Fruit fly (Drosophila melanogaster) whole organism, embryonic: ENCODE measurements around the gene Rack1.

ENCODE experiments used
- B-H2 ChIP-seq: fragments of 200-800 bp; sonication (Bioruptor generic); optimal IDR thresholded peaks from 2 replicates; lab custom pipeline; 2018; ENCODE audit warnings: missing biosample characterization, mild to moderate bottlenecking, missing genetic modification characterization
- BtbVII ChIP-seq: fragments of 200-800 bp; sonication (Bioruptor generic); optimal IDR thresholded peaks from 3 replicates; lab custom pipeline; 2017; ENCODE audit warnings: missing biosample characterization, mild to moderate bottlenecking, missing genetic modification characterization
- CG1024 ChIP-seq: fragments of 200-800 bp; sonication (Bioruptor generic); IDR thresholded peaks from 2 replicates; pipeline ENCODE4 v1.3.6; 2022; ENCODE audit warnings: missing biosample characterization, missing genetic modification characterization
- CG11093 ChIP-seq: fragments of 200-800 bp; sonication (Bioruptor generic); IDR thresholded peaks from 3 replicates; pipeline ENCODE4 v1.3.6; 2022; ENCODE audit warnings: missing biosample characterization, missing genetic modification characterization
- CG1233 ChIP-seq: fragments of 200-800 bp; sonication (Bioruptor generic); optimal IDR thresholded peaks from 4 replicates; lab custom pipeline; 2018; ENCODE audit warnings: missing biosample characterization, mild to moderate bottlenecking, missing genetic modification characterization
- CG13894 ChIP-seq: fragments of 200-800 bp; sonication (Bioruptor generic); optimal IDR thresholded peaks from 3 replicates; lab custom pipeline; 2018; ENCODE audit warnings: missing biosample characterization, mild to moderate bottlenecking, missing genetic modification characterization, moderate library complexity
- CG15514 ChIP-seq: fragments of 200-800 bp; sonication (Bioruptor generic); optimal IDR thresholded peaks from 3 replicates; lab custom pipeline; 2017; ENCODE audit warnings: missing biosample characterization, missing genetic modification characterization, mild to moderate bottlenecking, moderate library complexity, missing genetic modification reagents
- CG17612 ChIP-seq: fragments of 200-800 bp; sonication (Bioruptor generic); IDR thresholded peaks from 2 replicates; pipeline ENCODE4 v1.3.6; 2022; ENCODE audit warnings: missing biosample characterization, missing genetic modification characterization
- CG32532 ChIP-seq: fragments of 200-800 bp; sonication (Bioruptor generic); IDR thresholded peaks from 2 replicates; pipeline ENCODE4 v1.3.6; 2022; ENCODE audit warnings: missing biosample characterization, missing genetic modification characterization
- CG6689 ChIP-seq: fragments of 200-800 bp; sonication (Bioruptor generic); IDR thresholded peaks from 2 replicates; pipeline ENCODE4 v1.3.6; 2022; ENCODE audit warnings: missing biosample characterization, missing genetic modification characterization
- CG6791 ChIP-seq: fragments of 200-800 bp; sonication (Bioruptor generic); IDR thresholded peaks from 3 replicates; pipeline ENCODE4 v1.3.6; 2022; ENCODE audit warnings: missing biosample characterization, missing genetic modification characterization; ENCODE audit not compliant: partially characterized antibody
- CG7556 ChIP-seq: fragments of 200-800 bp; sonication (Bioruptor generic); optimal IDR thresholded peaks from 2 replicates; lab custom pipeline; 2017; ENCODE audit warnings: missing biosample characterization, mild to moderate bottlenecking, missing genetic modification characterization
- CG8281 ChIP-seq: fragments of 200-800 bp; sonication (Bioruptor generic); optimal IDR thresholded peaks from 2 replicates; lab custom pipeline; 2018; ENCODE audit warnings: missing biosample characterization, mild to moderate bottlenecking, missing genetic modification characterization, moderate library complexity
- CG9437 ChIP-seq: fragments of 200-800 bp; sonication (Bioruptor generic); optimal IDR thresholded peaks from 2 replicates; lab custom pipeline; 2018; ENCODE audit warnings: missing biosample characterization, mild to moderate bottlenecking, missing genetic modification characterization
- CTCF ChIP-seq: fragments of 200-800 bp; sonication (Bioruptor generic); optimal IDR thresholded peaks from 2 replicates; lab custom pipeline; 2017; ENCODE audit warnings: missing biosample characterization, mild to moderate bottlenecking, missing genetic modification characterization, moderate library complexity
- D19A ChIP-seq: fragments of 200-800 bp; optimal IDR thresholded peaks from 3 replicates; lab custom pipeline; 2019; ENCODE audit warnings: missing biosample characterization, mild to moderate bottlenecking, missing genetic modification characterization, moderate library complexity
- Dad ChIP-seq: fragments of 200-800 bp; sonication (Bioruptor generic); optimal IDR thresholded peaks from 3 replicates; lab custom pipeline; 2016; ENCODE audit warnings: missing biosample characterization, missing genetic modification characterization
- Dip3 ChIP-seq: fragments of 200-800 bp; sonication (Bioruptor generic); optimal IDR thresholded peaks from 3 replicates; lab custom pipeline; 2016; ENCODE audit warnings: missing biosample characterization, missing genetic modification characterization
- Fer2 ChIP-seq: fragments of 200-800 bp; sonication (Bioruptor generic); optimal IDR thresholded peaks from 2 replicates; lab custom pipeline; 2018; ENCODE audit warnings: missing biosample characterization, mild to moderate bottlenecking, missing genetic modification characterization, moderate library complexity
- GATAe ChIP-seq: fragments of 200-800 bp; sonication (Bioruptor generic); conservative IDR thresholded peaks from 2 replicates; pipeline ENCODE4 v1.3.6; 2022; ENCODE audit warnings: missing biosample characterization, missing genetic modification characterization
- H15 ChIP-seq: fragments of 200-800 bp; sonication (Bioruptor generic); IDR thresholded peaks from 3 replicates; pipeline ENCODE4 v1.3.6; 2022; ENCODE audit warnings: missing biosample characterization, missing genetic modification characterization
- Hr39 ChIP-seq: fragments of >200 bp; optimal IDR thresholded peaks from 2 replicates; lab custom pipeline; 2017
- Med ChIP-seq: fragments of 200-800 bp; sonication (Bioruptor generic); peaks from one replicate; lab custom pipeline; 2016; ENCODE audit warnings: missing biosample characterization, missing genetic modification characterization, mild to moderate bottlenecking, inconsistent platforms, moderate library complexity
- Poxn ChIP-seq: fragments of 200-800 bp; sonication (Bioruptor generic); IDR thresholded peaks from 2 replicates; pipeline ENCODE4 v1.3.6; 2022; ENCODE audit warnings: missing biosample characterization, missing genetic modification characterization
- Rx ChIP-seq: fragments of 200-800 bp; sonication (Bioruptor generic); IDR thresholded peaks from 2 replicates; pipeline ENCODE4 v1.3.6; 2022; ENCODE audit warnings: missing biosample characterization, missing genetic modification characterization
- ap ChIP-seq: fragments of 200-800 bp; sonication (Bioruptor generic); IDR thresholded peaks from 2 replicates; pipeline ENCODE4 v1.3.6; 2022; ENCODE audit warnings: missing biosample characterization, missing genetic modification characterization
- bbx ChIP-seq: fragments of 200-800 bp; sonication (Bioruptor generic); IDR thresholded peaks from 2 replicates; pipeline ENCODE4 v1.3.6; 2022; ENCODE audit warnings: missing biosample characterization, missing genetic modification characterization; ENCODE audit not compliant: partially characterized antibody
- bcd ChIP-seq: fragments of 200-800 bp; sonication (Bioruptor generic); optimal IDR thresholded peaks from 2 replicates; lab custom pipeline; 2017; ENCODE audit warnings: missing biosample characterization, mild to moderate bottlenecking, missing genetic modification characterization
- btn ChIP-seq: fragments of 200-800 bp; sonication (Bioruptor generic); optimal IDR thresholded peaks from 2 replicates; lab custom pipeline; 2016; ENCODE audit warnings: missing biosample characterization, missing genetic modification characterization
- chm ChIP-seq: fragments of 200-800 bp; sonication (Bioruptor generic); IDR thresholded peaks from 2 replicates; pipeline ENCODE4 v1.3.6; 2022; ENCODE audit warnings: missing biosample characterization, missing genetic modification characterization
- crp ChIP-seq, 2 experiments: fragments of 200-800 bp; sonication (Bioruptor generic); optimal IDR thresholded peaks; 2 replicates in 1 of 2; 3 replicates in 1 of 2; lab custom pipeline; 2017; ENCODE audit warnings: missing biosample characterization in 2 of 2, missing genetic modification characterization in 2 of 2, mild to moderate bottlenecking in 1 of 2, moderate library complexity in 1 of 2
- dimm ChIP-seq: fragments of 200-800 bp; sonication (Bioruptor generic); IDR thresholded peaks from 2 replicates; pipeline ENCODE4 v1.3.6; 2022; ENCODE audit warnings: missing biosample characterization, missing genetic modification characterization
- emc ChIP-seq: fragments of 200-800 bp; sonication (Bioruptor generic); optimal IDR thresholded peaks from 2 replicates; lab custom pipeline; 2016; ENCODE audit warnings: missing biosample characterization, missing genetic modification characterization
- exex ChIP-seq: fragments of 200-800 bp; sonication (Bioruptor generic); optimal IDR thresholded peaks from 4 replicates; lab custom pipeline; 2018; ENCODE audit warnings: missing biosample characterization, mild to moderate bottlenecking, missing genetic modification characterization, moderate library complexity
- gsb-n ChIP-seq: fragments of 200-800 bp; sonication (Bioruptor generic); optimal IDR thresholded peaks from 3 replicates; lab custom pipeline; 2018; ENCODE audit warnings: missing biosample characterization, mild to moderate bottlenecking, missing genetic modification characterization
- ham ChIP-seq: fragments of 200-800 bp; sonication (Bioruptor generic); IDR thresholded peaks from 2 replicates; pipeline ENCODE4 v1.3.6; 2022; ENCODE audit warnings: missing biosample characterization, missing genetic modification characterization
- inv ChIP-seq: fragments of 200-800 bp; sonication (Bioruptor generic); IDR thresholded peaks from 2 replicates; pipeline ENCODE4 v1.3.6; 2022; ENCODE audit warnings: missing biosample characterization, missing genetic modification characterization; ENCODE audit not compliant: partially characterized antibody
- kah ChIP-seq: fragments of 200-800 bp; sonication (Bioruptor generic); optimal IDR thresholded peaks from 2 replicates; lab custom pipeline; 2018; ENCODE audit warnings: missing biosample characterization, mild to moderate bottlenecking, missing genetic modification characterization
- ken ChIP-seq: fragments of 200-800 bp; sonication (Bioruptor generic); IDR thresholded peaks from 3 replicates; pipeline ENCODE4 v1.3.6; 2022; ENCODE audit warnings: missing biosample characterization, missing genetic modification characterization
- lov ChIP-seq, 2 experiments: fragments of 200-800 bp in 1 of 2; fragments of >200 bp in 1 of 2; sonication (Bioruptor generic) in 1 of 2; IDR thresholded peaks in 1 of 2; optimal IDR thresholded peaks in 1 of 2; 2 replicates in 1 of 2; 3 replicates in 1 of 2; pipeline versions ENCODE4 v1.3.6 to Lab custom; 2017 to 2022; ENCODE audit warnings: missing biosample characterization in 1 of 2, missing genetic modification characterization in 1 of 2
- org-1 ChIP-seq: fragments of 200-800 bp; sonication (Bioruptor generic); optimal IDR thresholded peaks from 2 replicates; lab custom pipeline; 2017; ENCODE audit warnings: missing biosample characterization, missing genetic modification characterization
- otp ChIP-seq: fragments of 200-800 bp; sonication (Bioruptor generic); IDR thresholded peaks from 3 replicates; pipeline ENCODE4, ENCODE4 v1.3.6; 2022; ENCODE audit warnings: missing biosample characterization, missing genetic modification characterization
- slou ChIP-seq: fragments of 200-800 bp; sonication (Bioruptor generic); optimal IDR thresholded peaks from 3 replicates; lab custom pipeline; 2016; ENCODE audit warnings: missing biosample characterization, missing genetic modification characterization
- sna ChIP-seq: fragments of 200-800 bp; sonication (Bioruptor generic); IDR thresholded peaks from 2 replicates; pipeline ENCODE4 v1.3.6; 2022; ENCODE audit warnings: missing biosample characterization, missing genetic modification characterization; ENCODE audit not compliant: partially characterized antibody
- twi ChIP-seq: fragments of 200-800 bp; optimal IDR thresholded peaks from 2 replicates; lab custom pipeline; 2019; ENCODE audit warnings: missing biosample characterization, mild to moderate bottlenecking, missing genetic modification characterization, moderate library complexity
- tx ChIP-seq: fragments of 200-800 bp; sonication (Bioruptor generic); optimal IDR thresholded peaks from 2 replicates; lab custom pipeline; 2016; ENCODE audit warnings: missing biosample characterization, missing genetic modification characterization
- zen ChIP-seq: fragments of 200-800 bp; sonication (Bioruptor generic); optimal IDR thresholded peaks from 3 replicates; lab custom pipeline; 2018; ENCODE audit warnings: missing biosample characterization, mild to moderate bottlenecking, missing genetic modification characterization, moderate library complexity
- zfh1 ChIP-seq: fragments of 200-800 bp; sonication (Bioruptor generic); IDR thresholded peaks from 3 replicates; pipeline ENCODE4 v1.3.6; 2022; ENCODE audit warnings: missing biosample characterization, missing genetic modification characterization

Gene Rack1

dm6 chr2L:7808886-7809698 lies 18.0 kb downstream of the Rack1 start (continued):
- no peak for TF ChIP-seq B-H2
- no peak for TF ChIP-seq slou (GFP tag; lab: Kevin White, UChicago)
- TF ChIP-seq CG1233, result no peak
- no peak for TF ChIP-seq bcd (GFP tag; lab: Kevin White, UChicago)
- TF ChIP-seq zfh1 (GFP tag; lab: Robert Waterston, UW), result 0 out of 3 replicates have a peak, but pooled peaks have one; percentile 3
- TF ChIP-seq zen, result no peak
- TF ChIP-seq exex, result peak; percentile 49
- peak; percentile 89 for TF ChIP-seq CTCF (GFP tag; lab: Kevin White, UChicago)
- no peak for TF ChIP-seq gsb-n
- no peak for TF ChIP-seq chm (GFP tag; lab: Robert Waterston, UW)
- no peak for TF ChIP-seq CG15514
- no peak for TF ChIP-seq lov (optimal IDR thresholded peaks at IDR 0.05; lab: Kevin White, UChicago)
- no peak for TF ChIP-seq lov (GFP tag; IDR thresholded peaks at IDR 0.05; lab: Robert Waterston, UW)
- no peak for TF ChIP-seq inv (GFP tag; lab: Robert Waterston, UW)
- no peak for TF ChIP-seq ap
- no peak for TF ChIP-seq Dad
- TF ChIP-seq bbx (GFP tag; lab: Robert Waterston, UW), result no peak
- peak; percentile 21 for TF ChIP-seq twi
- no peak for TF ChIP-seq tx (GFP tag; lab: Kevin White, UChicago)
- TF ChIP-seq GATAe (GFP tag; lab: Robert Waterston, UW), result no peak

- no peak for TF ChIP-seq BtbVII
- TF ChIP-seq Med (GFP tag; lab: Kevin White, UChicago), result peak; percentile 21
- peak; percentile 95 for TF ChIP-seq CG8281
These were observed 19.6 kb downstream of the Rack1 start for dm6 chr2L:7807563-7807962.

- TF ChIP-seq crp (GFP tag; optimal IDR thresholded peaks at IDR 0.05; lab: Kevin White, UChicago) (peak in 1 of 2 experiments; percentile 75), CG1024 (GFP tag; lab: Robert Waterston, UW) (no peak), btn (GFP tag; lab: Kevin White, UChicago) (peak; percentile 81), otp (GFP tag; lab: Robert Waterston, UW) (peak; percentile 67; the same call in 1 of the 3 replicates), Hr39 (lab: Kevin White, UChicago) (no peak), Fer2 (tag; lab: Kevin White, UChicago) (peak; percentile 87), kah (peak; percentile 95), CG17612 (peak; percentile 43; the same call in 1 of the 2 replicates), ken (GFP tag; lab: Robert Waterston, UW) (peak; percentile 88), Rx (GFP tag; lab: Robert Waterston, UW) (peak; percentile 78), CG11093 (GFP tag; lab: Robert Waterston, UW) (peak; percentile 85; the same call in 2 of the 3 replicates), CG7556 (GFP tag; lab: Kevin White, UChicago) (peak; percentile 87), ham (GFP tag; lab: Robert Waterston, UW) (peak; percentile 65), H15 (GFP tag; lab: Robert Waterston, UW) (peak; percentile 82), dimm (GFP tag; lab: Robert Waterston, UW) (peak; percentile 53), Dip3 (GFP tag; lab: Kevin White, UChicago) (peak; percentile 93), D19A (tag; lab: Kevin White, UChicago) (peak; percentile 83), emc (peak; percentile 79), CG9437 (GFP tag; lab: Kevin White, UChicago) (peak; percentile 75), CG13894 (peak; percentile 93), sna (GFP tag; lab: Robert Waterston, UW) (peak; percentile 80), org-1 (GFP tag; lab: Kevin White, UChicago) (peak; percentile 84), Poxn (GFP tag; lab: Robert Waterston, UW) (peak; percentile 83), CG32532 (GFP tag; lab: Robert Waterston, UW) (peak; percentile 90), CG6689 (GFP tag; lab: Robert Waterston, UW) (peak; percentile 86), CG6791 (GFP tag; lab: Robert Waterston, UW) (peak; percentile 58; the same call in 2 of the 3 replicates)
These were observed 27.2 kb downstream of the Rack1 start, which contains the start of the genes Herp and r2d2 for dm6 chr2L:7799804-7800433. Herp (minus strand) TSS chr2L:7800058. r2d2 (plus strand) TSS chr2L:7800147.
